Fruit fly (Drosophila melanogaster): ENCODE data around the gene CG18273.

CG18273 gene

dm6 chrX:515676-516075 is 28.3 kb upstream of the CG18273 start (continued):
- TF ChIP-seq CG1603 (tag; optimal IDR thresholded peaks at IDR 0.05) (peak; percentile 21), CG17912 (GFP tag; optimal IDR thresholded peaks at IDR 0.05) (no peak), CG11695 (GFP tag; IDR thresholded peaks at IDR 0.05) (no peak), CG9609 (GFP tag; optimal IDR thresholded peaks at IDR 0.05) (no peak), CG9876 (GFP tag; optimal IDR thresholded peaks at IDR 0.05) (no peak), emc (GFP tag; optimal IDR thresholded peaks at IDR 0.05) (no peak), ind (GFP tag; optimal IDR thresholded peaks at IDR 0.05) (no peak), CG10543 (GFP tag; optimal IDR thresholded peaks at IDR 0.05) (peak; percentile 28), Bdp1 (GFP tag; optimal IDR thresholded peaks at IDR 0.05) (no peak), Awh (GFP tag; IDR thresholded peaks at IDR 0.05) (no peak), CG32532 (GFP tag; IDR thresholded peaks at IDR 0.05) (no peak), CrebB (tag; optimal IDR thresholded peaks at IDR 0.05) (peak; percentile 35), Atf6 (GFP tag; IDR thresholded peaks at IDR 0.05) (peak; percentile 22; the same call in 1 of the 2 replicates), bsh (GFP tag; optimal IDR thresholded peaks at IDR 0.05) (peak in 1 of 2 experiments; percentile 35), CG11504 (tag; optimal IDR thresholded peaks at IDR 0.05) (no peak), CG10209 (GFP tag; optimal IDR thresholded peaks at IDR 0.05) (peak; percentile 16), CG8290 (GFP tag; optimal IDR thresholded peaks at IDR 0.05) (no peak), CG8290 (tag; optimal IDR thresholded peaks at IDR 0.05) (peak in 1 of 2 experiments; percentile 73), Aef1 (GFP tag; IDR thresholded peaks at IDR 0.05) (no peak), fd3F (GFP tag; optimal IDR thresholded peaks at IDR 0.05) (peak; percentile 40), CG15514 (GFP tag; optimal IDR thresholded peaks at IDR 0.05) (peak; percentile 57), CG7839 (tag; optimal IDR thresholded peaks at IDR 0.05) (peak; percentile 13), CG7963 (GFP tag; IDR thresholded peaks at IDR 0.05; ENCODE audit: partially characterized antibody) (no peak), trh (GFP tag; optimal IDR thresholded peaks at IDR 0.05) (no peak), CG2889 (GFP tag; IDR thresholded peaks at IDR 0.05) (no peak), CG1832 (GFP tag; optimal IDR thresholded peaks at IDR 0.05) (no peak), Fer1 (GFP tag; optimal IDR thresholded peaks at IDR 0.05) (peak; percentile 36), schlank (tag; optimal IDR thresholded peaks at IDR 0.05) (peak; percentile 18), Hand (GFP tag; optimal IDR thresholded peaks at IDR 0.05) (no peak), Meics (GFP tag; optimal IDR thresholded peaks at IDR 0.05) (peak; percentile 48)

dm6 chrX:512527-512926 is 25.1 kb upstream of the CG18273 start:
- no peak for TF ChIP-seq MTF-1 (GFP tag; optimal IDR thresholded peaks at IDR 0.05; ENCODE audit: borderline replicate concordance)
- TF ChIP-seq bsh (GFP tag; optimal IDR thresholded peaks at IDR 0.05): peak in 1 of 2 experiments; percentile 40
- peak; percentile 6 for TF ChIP-seq Side (GFP tag; optimal IDR thresholded peaks at IDR 0.05)
- no peak for TF ChIP-seq tna (GFP tag; IDR thresholded peaks at IDR 0.05; ENCODE audit: partially characterized antibody)
- TF ChIP-seq eve (GFP tag; optimal IDR thresholded peaks at IDR 0.05): peak in 1 of 2 experiments; percentile 37
- TF ChIP-seq D19A (tag; optimal IDR thresholded peaks at IDR 0.05): peak; percentile 6
- no peak for TF ChIP-seq danr (GFP tag; IDR thresholded peaks at IDR 0.05)
- no peak for TF ChIP-seq gcm2 (GFP tag; optimal IDR thresholded peaks at IDR 0.05)
- no peak for TF ChIP-seq CG9437 (GFP tag; optimal IDR thresholded peaks at IDR 0.05)
- peak; percentile 83 for TF ChIP-seq sens (GFP tag)
- no peak for TF ChIP-seq CG7556 (GFP tag; optimal IDR thresholded peaks at IDR 0.05)
- TF ChIP-seq CG17328 (GFP tag; IDR thresholded peaks at IDR 0.05): no peak
- TF ChIP-seq CG1603 (tag; optimal IDR thresholded peaks at IDR 0.05): peak; percentile 11
- no peak for TF ChIP-seq mam (GFP tag; optimal IDR thresholded peaks at IDR 0.05)
- no peak for TF ChIP-seq CG5245 (GFP tag; optimal IDR thresholded peaks at IDR 0.05)
- no peak for TF ChIP-seq Dref (GFP tag; IDR thresholded peaks at IDR 0.05)
- TF ChIP-seq TFAM (GFP tag; optimal IDR thresholded peaks at IDR 0.05): no peak
- no peak for TF ChIP-seq CG15514 (GFP tag; optimal IDR thresholded peaks at IDR 0.05)
- no peak for TF ChIP-seq CG11398 (GFP tag; optimal IDR thresholded peaks at IDR 0.05)
- TF ChIP-seq GATAe (GFP tag; conservative IDR thresholded peaks at IDR 0.05): no peak
- TF ChIP-seq Med (GFP tag): peak; percentile 48
- TF ChIP-seq pb (GFP tag; optimal IDR thresholded peaks at IDR 0.05): no peak
- TF ChIP-seq mld (GFP tag; IDR thresholded peaks at IDR 0.05; ENCODE audit: partially characterized antibody): no peak
- TF ChIP-seq gro (GFP tag; optimal IDR thresholded peaks at IDR 0.05): no peak
- no peak for TF ChIP-seq Meics (GFP tag; optimal IDR thresholded peaks at IDR 0.05)
- TF ChIP-seq CG17361 (GFP tag; IDR thresholded peaks at IDR 0.05): 0 out of 3 replicates have a peak, but pooled peaks have one; percentile 13

Measured in whole organism, embryonic.